Fruit fly (Drosophila melanogaster) whole organism, embryonic: Measurements from ENCODE around the gene Pex5.
A peak's percentile ranks its signal among the peaks of the same experiment; 100 is the strongest.

Experiments used
- B-H2 ChIP-seq: fragments of 200-800 bp; sonication (Bioruptor generic); optimal IDR thresholded peaks from 2 replicates; lab custom pipeline; 2018; ENCODE audit warnings: missing biosample characterization, mild to moderate bottlenecking, missing genetic modification characterization
- CG10274 ChIP-seq: fragments of 200-800 bp; sonication (Bioruptor generic); optimal IDR thresholded peaks from 3 replicates; lab custom pipeline; 2017; ENCODE audit warnings: missing biosample characterization, mild to moderate bottlenecking, missing genetic modification characterization
- CG10431 ChIP-seq: fragments of 200-800 bp; sonication (Bioruptor generic); optimal IDR thresholded peaks from 3 replicates; lab custom pipeline; 2018; ENCODE audit warnings: missing biosample characterization, mild to moderate bottlenecking, missing genetic modification characterization
- CG11696 ChIP-seq: fragments of 200-800 bp; sonication (Bioruptor generic); IDR thresholded peaks from 2 replicates; pipeline ENCODE4 v1.3.6; 2022; ENCODE audit warnings: missing biosample characterization, missing genetic modification characterization
- CG12299 ChIP-seq: fragments of 200-800 bp; sonication (Bioruptor generic); optimal IDR thresholded peaks from 2 replicates; lab custom pipeline; 2018; ENCODE audit warnings: missing biosample characterization, mild to moderate bottlenecking, missing genetic modification characterization
- CG1233 ChIP-seq: fragments of 200-800 bp; sonication (Bioruptor generic); optimal IDR thresholded peaks from 4 replicates; lab custom pipeline; 2018; ENCODE audit warnings: missing biosample characterization, mild to moderate bottlenecking, missing genetic modification characterization
- CG12659 ChIP-seq: fragments of 200-800 bp; sonication (Bioruptor generic); optimal IDR thresholded peaks from 3 replicates; lab custom pipeline; 2017; ENCODE audit warnings: mild to moderate bottlenecking, missing biosample characterization, missing genetic modification reagents, missing genetic modification characterization
- CG13424 ChIP-seq: fragments of 200-800 bp; sonication (Bioruptor generic); optimal IDR thresholded peaks from 2 replicates; lab custom pipeline; 2019; ENCODE audit warnings: missing biosample characterization, mild to moderate bottlenecking, missing genetic modification characterization, moderate library complexity
- CG13624 ChIP-seq: fragments of 200-800 bp; sonication (Bioruptor generic); optimal IDR thresholded peaks from 2 replicates; lab custom pipeline; 2016; ENCODE audit warnings: missing biosample characterization, missing genetic modification characterization
- CG17328 ChIP-seq: fragments of 200-800 bp; sonication (Bioruptor generic); IDR thresholded peaks from 2 replicates; pipeline ENCODE4 v1.3.6; 2022; ENCODE audit warnings: missing biosample characterization, missing genetic modification characterization
- CG30020 ChIP-seq: fragments of 200-800 bp; optimal IDR thresholded peaks from 2 replicates; lab custom pipeline; 2019; ENCODE audit warnings: missing biosample characterization, mild to moderate bottlenecking, missing genetic modification characterization, moderate library complexity
- CG31388 ChIP-seq: fragments of 200-800 bp; sonication (Bioruptor generic); optimal IDR thresholded peaks from 2 replicates; lab custom pipeline; 2016; ENCODE audit warnings: missing biosample characterization, missing genetic modification characterization
- CG3995 ChIP-seq: fragments of 200-800 bp; sonication (Bioruptor generic); optimal IDR thresholded peaks from 3 replicates; lab custom pipeline; 2016; ENCODE audit warnings: missing biosample characterization, missing genetic modification characterization
- CG4424 ChIP-seq: fragments of 200-800 bp; sonication (Bioruptor generic); optimal IDR thresholded peaks from 3 replicates; lab custom pipeline; 2016; ENCODE audit warnings: missing biosample characterization, missing genetic modification characterization
- CG4617 ChIP-seq: fragments of 200-800 bp; sonication (Bioruptor generic); optimal IDR thresholded peaks from 3 replicates; lab custom pipeline; 2016; ENCODE audit warnings: missing biosample characterization, missing genetic modification characterization, borderline replicate concordance
- CG6254 ChIP-seq: fragments of 200-800 bp; sonication (Bioruptor generic); optimal IDR thresholded peaks from 3 replicates; lab custom pipeline; 2017; ENCODE audit warnings: mild to moderate bottlenecking, missing biosample characterization, missing genetic modification reagents, missing genetic modification characterization
- CG6791 ChIP-seq: fragments of 200-800 bp; sonication (Bioruptor generic); IDR thresholded peaks from 3 replicates; pipeline ENCODE4 v1.3.6; 2022; ENCODE audit warnings: missing biosample characterization, missing genetic modification characterization; ENCODE audit not compliant: partially characterized antibody
- CG7786 ChIP-seq: fragments of 200-800 bp; sonication (Bioruptor generic); optimal IDR thresholded peaks from 2 replicates; lab custom pipeline; 2016; ENCODE audit warnings: missing biosample characterization, missing genetic modification characterization
- CG7963 ChIP-seq: fragments of 200-800 bp; sonication (Bioruptor generic); IDR thresholded peaks from 3 replicates; pipeline ENCODE4 v1.3.6; 2022; ENCODE audit warnings: missing biosample characterization, missing genetic modification characterization; ENCODE audit not compliant: partially characterized antibody
- CG8281 ChIP-seq: fragments of 200-800 bp; sonication (Bioruptor generic); optimal IDR thresholded peaks from 2 replicates; lab custom pipeline; 2018; ENCODE audit warnings: missing biosample characterization, mild to moderate bottlenecking, missing genetic modification characterization, moderate library complexity
- CG8478 ChIP-seq: fragments of >200 bp; optimal IDR thresholded peaks from 2 replicates; lab custom pipeline; 2018
- CG8924 ChIP-seq: fragments of 200-800 bp; optimal IDR thresholded peaks from 3 replicates; lab custom pipeline; 2019; ENCODE audit warnings: missing biosample characterization, mild to moderate bottlenecking, missing genetic modification characterization, moderate library complexity
- CoRest ChIP-seq: fragments of 200-800 bp; sonication (Bioruptor generic); optimal IDR thresholded peaks from 3 replicates; lab custom pipeline; 2018; ENCODE audit warnings: missing biosample characterization, mild to moderate bottlenecking, missing genetic modification characterization, moderate library complexity
- Dek ChIP-seq: fragments of 200-800 bp; sonication (Bioruptor generic); optimal IDR thresholded peaks from 3 replicates; lab custom pipeline; 2019; ENCODE audit warnings: missing biosample characterization, mild to moderate bottlenecking, missing genetic modification characterization, moderate library complexity
- Drgx ChIP-seq: fragments of 200-800 bp; sonication (Bioruptor generic); IDR thresholded peaks from 2 replicates; pipeline ENCODE4 v1.3.6; 2022; ENCODE audit warnings: missing biosample characterization, missing genetic modification characterization
- Eip74EF ChIP-seq, 2 experiments: fragments of 200-800 bp in 1 of 2; fragments of >200 bp in 1 of 2; sonication (Bioruptor generic) in 1 of 2; optimal IDR thresholded peaks; 2 replicates each; lab custom pipeline; 2017 to 2019; ENCODE audit warnings: missing biosample characterization in 2 of 2, missing genetic modification characterization in 2 of 2, mild to moderate bottlenecking in 1 of 2, moderate library complexity in 1 of 2
- Ets97D ChIP-seq: fragments of 200-800 bp; sonication (Bioruptor generic); optimal IDR thresholded peaks from 3 replicates; lab custom pipeline; 2016; ENCODE audit warnings: missing biosample characterization, missing genetic modification characterization
- Fer1 ChIP-seq: fragments of 200-800 bp; sonication (Bioruptor generic); optimal IDR thresholded peaks from 2 replicates; lab custom pipeline; 2017; ENCODE audit warnings: missing biosample characterization, mild to moderate bottlenecking, missing genetic modification characterization
- HLH54F ChIP-seq: fragments of 200-800 bp; sonication (Bioruptor generic); optimal IDR thresholded peaks from 3 replicates; lab custom pipeline; 2016; ENCODE audit warnings: missing biosample characterization, missing genetic modification characterization
- Myb ChIP-seq: fragments of 200-800 bp; sonication (Bioruptor generic); optimal IDR thresholded peaks from 2 replicates; lab custom pipeline; 2016; ENCODE audit warnings: missing biosample characterization, missing genetic modification characterization
- NfI ChIP-seq: fragments of 200-800 bp; sonication (Bioruptor generic); optimal IDR thresholded peaks from 3 replicates; lab custom pipeline; 2018; ENCODE audit warnings: missing biosample characterization, mild to moderate bottlenecking, missing genetic modification characterization, moderate library complexity
- Pdp1 ChIP-seq, 2 experiments: fragments of 200-800 bp; sonication (Bioruptor generic); optimal IDR thresholded peaks; 3 replicates each; lab custom pipeline; 2016; ENCODE audit warnings: missing biosample characterization in 2 of 2, missing genetic modification characterization in 2 of 2, mild to moderate bottlenecking in 1 of 2, moderate library complexity in 1 of 2
- Sry-δ ChIP-seq: fragments of 200-800 bp; sonication (Bioruptor generic); optimal IDR thresholded peaks from 2 replicates; lab custom pipeline; 2016; ENCODE audit warnings: missing biosample characterization, missing genetic modification characterization
- abd-A ChIP-seq: fragments of 200-800 bp; sonication (Bioruptor generic); optimal IDR thresholded peaks from 3 replicates; lab custom pipeline; 2019; ENCODE audit warnings: missing biosample characterization, mild to moderate bottlenecking, missing genetic modification characterization, moderate library complexity
- bcd ChIP-seq: fragments of 200-800 bp; sonication (Bioruptor generic); optimal IDR thresholded peaks from 2 replicates; lab custom pipeline; 2017; ENCODE audit warnings: missing biosample characterization, mild to moderate bottlenecking, missing genetic modification characterization
- corto ChIP-seq: fragments of 200-800 bp; sonication (Bioruptor generic); optimal IDR thresholded peaks from 2 replicates; lab custom pipeline; 2016; ENCODE audit warnings: missing biosample characterization, mild to moderate bottlenecking, missing genetic modification characterization, moderate library complexity
- dysf ChIP-seq: fragments of 200-800 bp; sonication (Bioruptor generic); IDR thresholded peaks from 3 replicates; pipeline ENCODE4 v1.3.6; 2022; ENCODE audit warnings: missing biosample characterization, missing genetic modification characterization
- grau ChIP-seq: fragments of 200-800 bp; optimal IDR thresholded peaks from 3 replicates; lab custom pipeline; 2019; ENCODE audit warnings: missing biosample characterization, mild to moderate bottlenecking, missing genetic modification characterization, moderate library complexity
- gsb-n ChIP-seq: fragments of 200-800 bp; sonication (Bioruptor generic); optimal IDR thresholded peaks from 3 replicates; lab custom pipeline; 2018; ENCODE audit warnings: missing biosample characterization, mild to moderate bottlenecking, missing genetic modification characterization
- inv ChIP-seq: fragments of 200-800 bp; sonication (Bioruptor generic); IDR thresholded peaks from 2 replicates; pipeline ENCODE4 v1.3.6; 2022; ENCODE audit warnings: missing biosample characterization, missing genetic modification characterization; ENCODE audit not compliant: partially characterized antibody
- knrl ChIP-seq: fragments of 200-800 bp; sonication (Bioruptor generic); IDR thresholded peaks from 3 replicates; pipeline ENCODE4 v1.3.6; 2022; ENCODE audit warnings: missing biosample characterization, missing genetic modification characterization; ENCODE audit not compliant: partially characterized antibody
- lmd ChIP-seq: fragments of 200-800 bp; sonication (Bioruptor generic); IDR thresholded peaks from 2 replicates; pipeline ENCODE4 v1.3.6; 2022; ENCODE audit warnings: missing biosample characterization, missing genetic modification characterization
- nmo ChIP-seq: fragments of 200-800 bp; sonication (Bioruptor generic); optimal IDR thresholded peaks from 2 replicates; lab custom pipeline; 2018; ENCODE audit warnings: missing biosample characterization, mild to moderate bottlenecking, missing genetic modification characterization, moderate library complexity
- phol ChIP-seq: fragments of 200-800 bp; sonication (Bioruptor generic); optimal IDR thresholded peaks from 3 replicates; lab custom pipeline; 2018; ENCODE audit warnings: missing biosample characterization, mild to moderate bottlenecking, missing genetic modification characterization, moderate library complexity
- repo ChIP-seq: fragments of 200-800 bp; sonication (Bioruptor generic); optimal IDR thresholded peaks from 2 replicates; lab custom pipeline; 2016; ENCODE audit warnings: missing biosample characterization, missing genetic modification characterization
- sima ChIP-seq: fragments of 200-800 bp; sonication (Bioruptor generic); optimal IDR thresholded peaks from 2 replicates; lab custom pipeline; 2016; ENCODE audit warnings: missing biosample characterization, missing genetic modification characterization
- tgo ChIP-seq: fragments of 200-800 bp; sonication (Bioruptor generic); IDR thresholded peaks from 3 replicates; pipeline ENCODE4 v1.3.6; 2022; ENCODE audit warnings: missing biosample characterization, missing genetic modification characterization
- trh ChIP-seq: fragments of 200-800 bp; sonication (Bioruptor generic); optimal IDR thresholded peaks from 2 replicates; lab custom pipeline; 2016; ENCODE audit warnings: missing biosample characterization, missing genetic modification characterization
- ttk ChIP-seq: fragments of 200-800 bp; sonication (Bioruptor generic); IDR thresholded peaks from 2 replicates; pipeline ENCODE4 v2.1.2; 2022; ENCODE audit warnings: missing biosample characterization, missing genetic modification characterization

Pex5 gene

dm6 chrX:1880139-1880556 is 11.3 kb upstream of the Pex5 start, which contains the start of gene Coa8 (continued):
- TF ChIP-seq nmo (peak; percentile 40), CG13424 (tag; lab: Kevin White, UChicago) (peak; percentile 62), Drgx (GFP tag; lab: Robert Waterston, UW) (peak; percentile 46; the same call in 1 of the 2 replicates), CG7963 (0 out of 3 replicates have a peak, but pooled peaks have one; percentile 36), inv (GFP tag; lab: Robert Waterston, UW) (peak; percentile 37), trh (GFP tag; lab: Kevin White, UChicago) (no peak), CoRest (tag; lab: Kevin White, UChicago) (peak; percentile 25), CG4617 (GFP tag; lab: Kevin White, UChicago) (peak; percentile 45), ttk (peak; percentile 18; the same call in 1 of the 2 replicates), CG13624 (GFP tag; lab: Kevin White, UChicago) (peak; percentile 40), sima (no peak), HLH54F (GFP tag; lab: Kevin White, UChicago) (peak; percentile 43), CG8924 (peak; percentile 7), phol (tag; lab: Kevin White, UChicago) (peak; percentile 45), bcd (GFP tag; lab: Kevin White, UChicago) (peak; percentile 37), NfI (GFP tag; lab: Kevin White, UChicago) (peak; percentile 51), CG6254 (GFP tag; lab: Kevin White, UChicago) (no peak), corto (no peak), CG4424 (GFP tag; lab: Kevin White, UChicago) (peak; percentile 4), CG17328 (GFP tag; lab: Robert Waterston, UW) (0 out of 2 replicates have a peak, but pooled peaks have one; percentile 15), Sry-δ (peak; percentile 52), Fer1 (peak; percentile 34), gsb-n (tag; lab: Kevin White, UChicago) (no peak), Pdp1 (GFP tag; optimal IDR thresholded peaks at IDR 0.05; lab: Kevin White, UChicago) (peak; percentile 49 to 75), tgo (GFP tag; lab: Robert Waterston, UW) (peak; percentile 27; the same call in 1 of the 3 replicates), Dek (tag; lab: Kevin White, UChicago) (peak; percentile 5), CG11696 (GFP tag; lab: Robert Waterston, UW) (no peak), lmd (peak; percentile 50; the same call in 1 of the 2 replicates), Myb (GFP tag; lab: Kevin White, UChicago) (peak; percentile 26), CG3995 (GFP tag; lab: Kevin White, UChicago) (peak; percentile 30), Ets97D (GFP tag; lab: Kevin White, UChicago) (peak; percentile 9), CG10274 (GFP tag; lab: Kevin White, UChicago) (peak; percentile 19), CG31388 (GFP tag; lab: Kevin White, UChicago) (no peak), Eip74EF (GFP tag; optimal IDR thresholded peaks at IDR 0.05; lab: Kevin White, UChicago) (no peak), CG12299 (tag; lab: Kevin White, UChicago) (peak; percentile 36), knrl (GFP tag; lab: Robert Waterston, UW) (peak; percentile 63; the same call in 2 of the 3 replicates), CG10431 (peak; percentile 8), grau (tag; lab: Kevin White, UChicago) (peak; percentile 48), B-H2 (GFP tag; lab: Kevin White, UChicago) (peak; percentile 9), CG1233 (GFP tag; lab: Kevin White, UChicago) (no peak), dysf (peak; percentile 63; the same call in 2 of the 3 replicates), CG7786 (GFP tag; lab: Kevin White, UChicago) (peak; percentile 22), repo (GFP tag; lab: Kevin White, UChicago) (peak; percentile 18), CG8281 (tag; lab: Kevin White, UChicago) (no peak), CG12659 (GFP tag; lab: Kevin White, UChicago) (peak; percentile 25), abd-A (tag; lab: Kevin White, UChicago) (no peak), CG8478 (lab: Kevin White, UChicago) (no peak), CG30020 (no peak), CG6791 (GFP tag; lab: Robert Waterston, UW) (peak; percentile 30; the same call in 1 of the 3 replicates)
